Fruit fly (Drosophila melanogaster): ENCODE data around the gene CG13643.

DNA sequence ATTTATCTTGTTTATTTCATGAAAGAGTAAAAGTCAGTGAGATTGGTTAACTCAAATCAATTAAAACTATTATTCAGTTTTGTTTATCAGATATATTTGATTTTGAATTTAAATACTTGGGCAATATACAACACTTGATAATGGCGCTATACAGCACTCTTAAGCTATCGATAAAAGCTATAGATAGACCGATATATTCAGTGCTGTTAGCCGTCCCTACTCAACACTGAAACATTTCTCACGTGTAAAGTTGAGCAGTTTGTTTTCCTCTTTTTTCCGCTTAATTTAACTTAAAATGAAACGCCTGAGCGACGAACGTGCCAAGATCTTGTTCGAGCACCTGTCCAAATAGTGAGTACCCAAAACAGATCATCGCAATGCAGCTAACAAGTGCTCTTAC is 55.4 kb downstream of the CG13643 start, which contains the start of gene CG7006:
- no peak for TF ChIP-seq CG8478 (optimal IDR thresholded peaks at IDR 0.05)
- TF ChIP-seq CTCF (optimal IDR thresholded peaks at IDR 0.05), result no peak

Data from S2 (cell line).